Fruit fly (Drosophila melanogaster) whole organism: ENCODE results near the gene mid.

Source experiments
- EcR ChIP-seq, 2 experiments: fragments of >200 bp; optimal IDR thresholded peaks; 2 replicates each; lab custom pipeline; 2017; ENCODE audit warnings: missing biosample characterization in 2 of 2, missing genetic modification characterization in 2 of 2, missing genetic modification reagents in 2 of 2
- psq ChIP-seq: fragments of >200 bp; optimal IDR thresholded peaks from 2 replicates; lab custom pipeline; 2017
- usp ChIP-seq: fragments of >200 bp; optimal IDR thresholded peaks from 2 replicates; lab custom pipeline; 2017; ENCODE audit warnings: missing biosample characterization, missing genetic modification characterization, mixed read lengths

DNA sequence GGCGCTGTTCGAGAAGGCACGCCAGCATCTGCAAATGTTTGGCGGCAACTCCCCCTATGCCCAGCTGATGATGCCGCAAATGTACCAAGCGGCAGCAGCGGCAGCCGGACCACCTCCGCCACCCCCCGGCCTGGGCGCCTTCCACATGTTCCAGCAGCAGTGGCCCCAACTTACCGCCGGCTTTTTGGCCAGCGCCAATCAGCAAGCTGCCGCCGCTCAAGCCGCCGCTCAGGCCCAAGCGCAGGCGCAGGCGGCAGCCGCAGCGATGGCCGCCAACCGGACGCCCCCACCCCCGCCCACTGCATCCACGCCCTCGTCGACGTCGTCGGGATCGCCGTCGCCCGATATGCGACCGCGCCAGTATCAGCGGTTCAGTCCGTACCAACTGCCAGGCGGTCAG lies 4.8 kb downstream of the mid start:
- TF ChIP-seq usp: no peak
- TF ChIP-seq psq (lab: Kevin White, UChicago): no peak
- TF ChIP-seq EcR (GFP tag; optimal IDR thresholded peaks at IDR 0.05; lab: Kevin White, UChicago): no peak
